Worm (Caenorhabditis elegans) whole organism, late embryonic: ENCODE results near the gene rpl-33.

ENCODE experiments used
- C08G9.2 ChIP-seq: sonication (generic microtip); optimal IDR thresholded peaks from 2 replicates; lab custom pipeline; 2016; ENCODE audit warnings: mild to moderate bottlenecking, missing genetic modification characterization, moderate library complexity, missing compliant biosample characterization
- K02D7.2 ChIP-seq: sonication (generic microtip); optimal IDR thresholded peaks from 2 replicates; lab custom pipeline; 2017; ENCODE audit warnings: mild to moderate bottlenecking, missing genetic modification characterization, missing compliant biosample characterization
- K09A11.1 ChIP-seq: sonication (generic microtip); optimal IDR thresholded peaks from 2 replicates; lab custom pipeline; 2017; ENCODE audit warnings: antibody characterized with exemption, mild to moderate bottlenecking, missing genetic modification characterization, missing compliant biosample characterization; ENCODE audit not compliant: insufficient read depth
- Y22D7AL.16 ChIP-seq: sonication (generic microtip); optimal IDR thresholded peaks from 2 replicates; lab custom pipeline; 2016; ENCODE audit warnings: missing genetic modification characterization, missing compliant biosample characterization
- ceh-18 ChIP-seq: sonication (generic microtip); optimal IDR thresholded peaks from 2 replicates; lab custom pipeline; 2016; ENCODE audit warnings: missing genetic modification characterization, missing compliant biosample characterization
- ceh-22 ChIP-seq: sonication (generic microtip); optimal IDR thresholded peaks from 2 replicates; lab custom pipeline; 2017; ENCODE audit warnings: missing biosample characterization, missing genetic modification characterization
- ceh-24 ChIP-seq: sonication (generic microtip); optimal IDR thresholded peaks from 2 replicates; lab custom pipeline; 2016; ENCODE audit warnings: mild to moderate bottlenecking, missing genetic modification characterization, missing compliant biosample characterization
- ceh-31 ChIP-seq: sonication (generic microtip); optimal IDR thresholded peaks from 2 replicates; lab custom pipeline; 2016; ENCODE audit warnings: missing genetic modification characterization, missing compliant biosample characterization
- ceh-6 ChIP-seq: fragments of 200-800 bp; sonication (Bioruptor generic); optimal IDR thresholded peaks from 2 replicates; lab custom pipeline; 2018; ENCODE audit warnings: mild to moderate bottlenecking, missing genetic modification characterization, missing compliant biosample characterization
- elt-4 ChIP-seq: sonication (generic microtip); optimal IDR thresholded peaks from 2 replicates; lab custom pipeline; 2016; ENCODE audit warnings: missing genetic modification characterization, missing compliant biosample characterization
- hlh-13 ChIP-seq: fragments of 200-800 bp; sonication (Bioruptor generic); optimal IDR thresholded peaks from 2 replicates; lab custom pipeline; 2018; ENCODE audit warnings: mild to moderate bottlenecking, missing genetic modification characterization, missing compliant biosample characterization
- hlh-15 ChIP-seq: sonication (generic microtip); optimal IDR thresholded peaks from 2 replicates; lab custom pipeline; 2016; ENCODE audit warnings: missing genetic modification characterization, missing compliant biosample characterization
- hlh-8 ChIP-seq: sonication (generic microtip); optimal IDR thresholded peaks from 2 replicates; lab custom pipeline; 2016; ENCODE audit warnings: missing genotype, missing genetic modification characterization, missing compliant biosample characterization
- lim-6 ChIP-seq: sonication (generic microtip); optimal IDR thresholded peaks from 2 replicates; lab custom pipeline; 2016; ENCODE audit warnings: missing genetic modification characterization, missing compliant biosample characterization
- madf-2 ChIP-seq: sonication (generic microtip); optimal IDR thresholded peaks from 2 replicates; lab custom pipeline; 2017; ENCODE audit warnings: missing genetic modification characterization, missing compliant biosample characterization
- mec-3 ChIP-seq: sonication (generic microtip); optimal IDR thresholded peaks from 2 replicates; lab custom pipeline; 2016; ENCODE audit warnings: borderline replicate concordance, missing genetic modification characterization, missing compliant biosample characterization
- nfya-1 ChIP-seq: sonication (generic microtip); optimal IDR thresholded peaks from 2 replicates; lab custom pipeline; 2017; ENCODE audit warnings: missing genetic modification characterization, mild to moderate bottlenecking, missing compliant biosample characterization, antibody characterized with exemption, moderate library complexity
- nhr-11 ChIP-seq: fragments of 150-350 bp; optimal IDR thresholded peaks from 2 replicates; lab custom pipeline; 2014; ENCODE audit warnings: missing biosample characterization, missing genetic modification characterization
- npax-4 ChIP-seq: sonication (generic microtip); optimal IDR thresholded peaks from 2 replicates; lab custom pipeline; 2016; ENCODE audit warnings: missing genetic modification characterization, missing compliant biosample characterization
- odd-2 ChIP-seq: sonication (generic microtip); optimal IDR thresholded peaks from 2 replicates; lab custom pipeline; 2017; ENCODE audit warnings: antibody characterized with exemption, mild to moderate bottlenecking, missing genetic modification characterization, missing compliant biosample characterization
- pag-3 ChIP-seq: sonication (generic microtip); optimal IDR thresholded peaks from 2 replicates; lab custom pipeline; 2016; ENCODE audit warnings: missing compliant biosample characterization, missing genetic modification characterization, borderline replicate concordance
- pat-9 ChIP-seq: fragments of 200-800 bp; sonication (Bioruptor generic); optimal IDR thresholded peaks from 2 replicates; lab custom pipeline; 2018; ENCODE audit warnings: mild to moderate bottlenecking, missing genetic modification characterization, moderate library complexity, missing compliant biosample characterization
- pax-1 ChIP-seq: fragments of 150-350 bp; optimal IDR thresholded peaks from 2 replicates; lab custom pipeline; 2014; ENCODE audit warnings: missing biosample characterization, missing genetic modification characterization
- pha-2 ChIP-seq: sonication (generic microtip); optimal IDR thresholded peaks from 2 replicates; lab custom pipeline; 2017; ENCODE audit warnings: mild to moderate bottlenecking, missing genetic modification characterization, missing compliant biosample characterization
- pha-4 ChIP-seq: fragments of 150-350 bp; optimal IDR thresholded peaks from 2 replicates; lab custom pipeline; 2018; ENCODE audit warnings: missing biosample characterization, missing genetic modification reagents, missing genetic modification characterization
- sdc-2 ChIP-seq: sonication (generic microtip); optimal IDR thresholded peaks from 2 replicates; lab custom pipeline; 2016; ENCODE audit warnings: missing genotype, missing genetic modification characterization, missing compliant biosample characterization
- sox-2 ChIP-seq: fragments of 200-800 bp; sonication (Bioruptor generic); IDR thresholded peaks from 2 replicates; pipeline ENCODE4 v1.3.6; 2022; ENCODE audit warnings: missing genetic modification reagents, missing genetic modification characterization, missing compliant biosample characterization
- syd-9 ChIP-seq: sonication (generic microtip); optimal IDR thresholded peaks from 2 replicates; lab custom pipeline; 2016; ENCODE audit warnings: mild to moderate bottlenecking, missing genetic modification characterization, moderate library complexity, missing compliant biosample characterization
- tbx-7 ChIP-seq: sonication (generic microtip); optimal IDR thresholded peaks from 2 replicates; lab custom pipeline; 2016; ENCODE audit warnings: missing genotype, missing genetic modification characterization, missing compliant biosample characterization
- unc-3 ChIP-seq, 2 experiments: fragments of 200-800 bp in 1 of 2; sonication (Bioruptor generic) in 1 of 2; sonication (generic microtip) in 1 of 2; conservative IDR thresholded peaks in 1 of 2; optimal IDR thresholded peaks in 1 of 2; 2 replicates each; pipeline versions ENCODE4 v1.3.6 to Lab custom; 2016 to 2022; ENCODE audit warnings: missing compliant biosample characterization in 2 of 2, missing genetic modification characterization in 2 of 2, missing genetic modification reagents in 1 of 2
- zip-5 ChIP-seq: sonication (generic microtip); optimal IDR thresholded peaks from 2 replicates; lab custom pipeline; 2016; ENCODE audit warnings: missing genetic modification characterization, missing compliant biosample characterization

rpl-33 gene

DNA sequence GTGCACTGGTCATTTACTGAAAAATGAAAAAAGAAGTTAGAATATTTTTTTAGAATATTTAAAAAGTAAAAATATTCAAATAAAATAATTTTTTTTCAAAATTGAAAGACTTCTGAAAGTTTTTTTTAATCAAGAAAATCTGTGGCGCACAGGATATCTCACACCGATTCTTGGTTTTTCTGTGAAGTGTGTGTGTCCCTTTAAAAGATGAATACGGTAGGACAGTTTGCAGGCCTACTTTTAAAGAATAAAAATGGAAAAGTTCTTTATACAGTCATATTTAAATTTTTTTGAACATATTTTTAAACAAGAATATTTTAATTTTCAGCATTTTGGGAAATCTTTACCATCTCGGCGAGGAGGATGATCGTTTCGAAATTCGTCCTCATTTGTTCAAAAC lies 6.8 kb upstream of the rpl-33 start, which contains the start of gene mct-5:
Gene mct-5 (minus strand): TSS at position 16 of the 400 bp plus-strand sequence.
- TF ChIP-seq C08G9.2 (tag; lab: Kevin White, UChicago) (no peak), elt-4 (tag; lab: Kevin White, UChicago) (no peak), ceh-6 (no peak), ceh-24 (tag; lab: Kevin White, UChicago) (no peak), sdc-2 (tag; lab: Kevin White, UChicago) (no peak), pha-2 (tag; lab: Kevin White, UChicago) (no peak), lim-6 (no peak), hlh-13 (GFP tag; lab: Kevin White, UChicago) (no peak)

ce11 chrII:7099231-7099630 lies 6.1 kb upstream of the rpl-33 start:
- no peak for TF ChIP-seq unc-3 (GFP tag; conservative IDR thresholded peaks at IDR 0.05; lab: Robert Waterston, UW)
- no peak for TF ChIP-seq unc-3 (tag; optimal IDR thresholded peaks at IDR 0.05; lab: Kevin White, UChicago)
- TF ChIP-seq ceh-18, result no peak
- TF ChIP-seq sox-2 (GFP tag; lab: Robert Waterston, UW), result no peak
- no peak for TF ChIP-seq mec-3 (tag; lab: Kevin White, UChicago)
- TF ChIP-seq K09A11.1 (tag; lab: Kevin White, UChicago), result no peak
- TF ChIP-seq C08G9.2 (tag; lab: Kevin White, UChicago), result no peak
- no peak for TF ChIP-seq pax-1
- no peak for TF ChIP-seq ceh-31 (tag; lab: Kevin White, UChicago)
- no peak for TF ChIP-seq ceh-6
- TF ChIP-seq hlh-15 (tag; lab: Kevin White, UChicago), result no peak
- no peak for TF ChIP-seq syd-9 (tag; lab: Kevin White, UChicago)
- TF ChIP-seq Y22D7AL.16 (tag; lab: Kevin White, UChicago), result no peak
- no peak for TF ChIP-seq pha-2 (tag; lab: Kevin White, UChicago)

ce11 chrII:7100838-7101237 lies 4.5 kb upstream of the rpl-33 start, which contains the start of gene mmaa-1:
mmaa-1 (minus strand) TSS chrII:7101165.
- TF ChIP-seq pat-9 (tag; lab: Kevin White, UChicago) (no peak), ceh-31 (tag; lab: Kevin White, UChicago) (no peak), pag-3 (tag; lab: Kevin White, UChicago) (no peak), lim-6 (no peak)

DNA sequence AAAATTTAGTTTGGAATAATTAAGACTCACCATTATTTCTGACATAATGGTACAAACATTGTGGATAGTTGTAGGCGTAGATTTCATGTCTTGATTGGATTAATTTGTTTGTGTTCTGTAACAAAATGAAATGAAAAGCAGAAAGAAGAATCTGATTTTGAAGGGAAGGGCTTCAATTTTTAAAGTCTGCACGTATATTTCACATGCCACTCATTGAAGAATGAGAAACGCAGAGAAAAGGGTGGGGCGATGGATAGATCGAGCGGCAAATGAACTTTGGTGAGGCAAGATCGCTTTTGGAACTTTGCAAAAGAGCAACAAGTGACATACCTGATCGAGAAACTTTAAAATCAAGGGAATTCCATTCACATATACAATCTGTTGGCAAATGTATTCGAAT lies 3.1 kb upstream of the rpl-33 start:
- TF ChIP-seq Y22D7AL.16 (tag; lab: Kevin White, UChicago), result no peak
- no peak for TF ChIP-seq nfya-1 (tag; lab: Kevin White, UChicago)
- TF ChIP-seq odd-2, result no peak
- no peak for TF ChIP-seq npax-4 (tag; lab: Kevin White, UChicago)
- no peak for TF ChIP-seq hlh-13 (GFP tag; lab: Kevin White, UChicago)
- TF ChIP-seq elt-4 (tag; lab: Kevin White, UChicago), result no peak
- no peak for TF ChIP-seq K02D7.2 (tag; lab: Kevin White, UChicago)
- no peak for TF ChIP-seq madf-2 (tag; lab: Kevin White, UChicago)
- no peak for TF ChIP-seq pha-4 (tag; lab: Kevin White, UChicago)
- no peak for TF ChIP-seq ceh-22 (tag; lab: Kevin White, UChicago)
- TF ChIP-seq zip-5 (tag; lab: Kevin White, UChicago), result no peak

DNA sequence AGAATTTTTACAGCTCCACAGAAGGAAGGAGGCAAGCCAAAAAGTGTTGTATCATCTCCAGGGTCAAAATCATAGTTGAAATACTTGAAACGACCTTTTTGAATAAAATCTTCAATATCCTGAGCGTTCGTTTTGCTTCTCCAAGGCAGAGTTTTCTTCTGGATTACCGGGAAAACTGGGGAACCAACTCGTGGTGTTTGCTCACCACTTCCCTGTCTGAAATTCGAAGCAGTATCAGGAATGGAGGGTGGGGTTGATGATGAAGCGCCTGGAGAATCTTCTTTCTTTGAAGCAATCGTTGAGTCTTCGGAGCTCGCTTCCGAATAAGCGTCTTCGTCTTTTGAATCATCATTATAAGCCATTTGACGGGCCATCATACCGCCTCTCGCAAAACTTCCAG lies 2.3 kb upstream of the rpl-33 start:
- TF ChIP-seq C08G9.2 (tag; lab: Kevin White, UChicago), result no peak

- TF ChIP-seq odd-2 (no peak), hlh-13 (GFP tag; lab: Kevin White, UChicago) (no peak), hlh-8 (tag; lab: Kevin White, UChicago) (no peak), tbx-7 (tag; lab: Kevin White, UChicago) (no peak), nhr-11 (tag; lab: Kevin White, UChicago) (no peak)
These were observed 950 bp downstream of the rpl-33 start for ce11 chrII:7106313-7106712.
